Worm (Caenorhabditis elegans): ENCODE measurements around the gene F53C3.7.

F53C3.7 gene

ce11 chrII:3931230-3931629, 36.4 kb downstream of the F53C3.7 start:
- no peak for TF ChIP-seq peb-1 (tag; optimal IDR thresholded peaks at IDR 0.05)
- no peak for TF ChIP-seq sem-4 (tag; optimal IDR thresholded peaks at IDR 0.05)
- no peak for TF ChIP-seq crh-2 (tag; optimal IDR thresholded peaks at IDR 0.05)
- TF ChIP-seq ztf-11 (tag; optimal IDR thresholded peaks at IDR 0.05), result no peak
- no peak for TF ChIP-seq nhr-10 (tag; optimal IDR thresholded peaks at IDR 0.05)
- TF ChIP-seq ztf-4 (tag; optimal IDR thresholded peaks at IDR 0.05), result no peak

DNA sequence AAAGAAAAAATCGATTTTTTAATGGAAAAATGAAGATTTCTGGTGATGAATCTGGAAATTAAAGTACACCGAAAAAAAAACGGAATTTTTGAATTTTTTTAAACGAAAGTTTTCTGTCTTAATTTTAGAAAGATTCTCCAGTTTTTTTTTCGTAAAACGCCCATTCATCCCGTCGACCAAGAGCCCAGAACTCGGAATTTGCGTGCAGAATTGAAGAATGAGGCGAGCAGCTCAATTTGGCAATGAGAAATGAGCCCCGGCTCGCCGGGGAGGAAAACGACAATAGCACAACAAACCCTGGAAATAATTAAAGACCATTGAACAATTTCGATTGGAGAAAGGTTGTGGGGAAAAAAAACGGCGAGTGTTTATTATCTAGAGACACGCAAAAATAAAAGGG, 37.0 kb downstream of the F53C3.7 start:
- TF ChIP-seq alr-1 (tag; optimal IDR thresholded peaks at IDR 0.05), result no peak
- TF ChIP-seq nhr-12 (tag; optimal IDR thresholded peaks at IDR 0.05), result no peak
- TF ChIP-seq nhr-6 (tag; optimal IDR thresholded peaks at IDR 0.05), result no peak
- TF ChIP-seq ceh-16 (tag; optimal IDR thresholded peaks at IDR 0.05), result no peak
- TF ChIP-seq unc-39 (tag; optimal IDR thresholded peaks at IDR 0.05), result no peak
- no peak for TF ChIP-seq nhr-25 (tag; optimal IDR thresholded peaks at IDR 0.05)

DNA sequence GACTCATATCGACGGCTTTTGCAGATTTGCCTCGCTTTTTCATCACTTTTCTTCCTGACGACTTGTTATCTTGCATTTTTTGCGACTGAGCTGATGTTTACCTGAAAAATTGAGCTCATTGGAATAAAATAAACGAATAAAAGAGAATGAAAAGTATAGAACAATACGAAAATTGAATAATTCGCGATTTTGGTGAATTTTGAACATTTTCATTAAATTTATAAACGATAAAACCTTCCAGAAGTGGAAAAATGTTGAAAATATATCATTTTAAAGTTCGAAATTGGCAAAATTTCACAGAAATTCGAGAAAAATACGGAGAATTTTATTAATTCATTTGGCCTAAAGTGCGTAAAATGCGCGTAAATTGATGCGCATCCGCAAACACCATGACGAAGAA, 38.8 kb downstream of the F53C3.7 start, which contains the start of gene Y14H12B.2:
Gene Y14H12B.2 (minus strand): TSS at position 101 of the 400 bp plus-strand sequence.
- no peak for TF ChIP-seq sma-3 (GFP tag; optimal IDR thresholded peaks at IDR 0.05)
- no peak for TF ChIP-seq ZK546.5 (tag; optimal IDR thresholded peaks at IDR 0.05)
- no peak for TF ChIP-seq gmeb-1 (tag; optimal IDR thresholded peaks at IDR 0.05)
- no peak for TF ChIP-seq sem-4 (tag; optimal IDR thresholded peaks at IDR 0.05)
- no peak for TF ChIP-seq ztf-4 (tag; optimal IDR thresholded peaks at IDR 0.05)
- no peak for TF ChIP-seq unc-55 (GFP tag; optimal IDR thresholded peaks at IDR 0.05)
- TF ChIP-seq lin-11 (tag; optimal IDR thresholded peaks at IDR 0.05), result no peak
- TF ChIP-seq sma-9 (GFP tag; optimal IDR thresholded peaks at IDR 0.05), result no peak
- no peak for TF ChIP-seq sma-9 (tag; optimal IDR thresholded peaks at IDR 0.05)
- no peak for TF ChIP-seq nhr-25 (tag; optimal IDR thresholded peaks at IDR 0.05)
- TF ChIP-seq egl-27 (tag; optimal IDR thresholded peaks at IDR 0.05), result no peak
- TF ChIP-seq ama-1 (optimal IDR thresholded peaks at IDR 0.05), result no peak
- no peak for TF ChIP-seq C34F6.9 (tag; optimal IDR thresholded peaks at IDR 0.05)
- no peak for TF ChIP-seq peb-1 (tag; optimal IDR thresholded peaks at IDR 0.05)
- TF ChIP-seq unc-39 (tag; optimal IDR thresholded peaks at IDR 0.05), result no peak
- no peak for TF ChIP-seq nhr-10 (tag; optimal IDR thresholded peaks at IDR 0.05)

- TF ChIP-seq snpc-4 (tag; optimal IDR thresholded peaks at IDR 0.05), result no peak
- no peak for TF ChIP-seq nhr-10 (tag; optimal IDR thresholded peaks at IDR 0.05)
- no peak for TF ChIP-seq zag-1 (tag; optimal IDR thresholded peaks at IDR 0.05)
- no peak for TF ChIP-seq mab-5 (tag; optimal IDR thresholded peaks at IDR 0.05)
- no peak for TF ChIP-seq nhr-6 (tag; optimal IDR thresholded peaks at IDR 0.05)
- no peak for TF ChIP-seq blmp-1 (tag; optimal IDR thresholded peaks at IDR 0.05; ENCODE audit: insufficient read depth)
- no peak for TF ChIP-seq dmd-4 (tag; optimal IDR thresholded peaks at IDR 0.05)
- TF ChIP-seq nhr-237 (tag; optimal IDR thresholded peaks at IDR 0.05), result no peak
- no peak for TF ChIP-seq lin-13 (GFP tag; optimal IDR thresholded peaks at IDR 0.05)
- TF ChIP-seq fos-1 (tag; optimal IDR thresholded peaks at IDR 0.05), result no peak
- TF ChIP-seq ceh-16 (tag; optimal IDR thresholded peaks at IDR 0.05), result no peak
- TF ChIP-seq nhr-77 (tag; optimal IDR thresholded peaks at IDR 0.05), result no peak
- no peak for TF ChIP-seq unc-39 (tag; optimal IDR thresholded peaks at IDR 0.05)
Measured at ce11 chrII:3934085-3934484, 39.2 kb downstream of the F53C3.7 start, which contains the start of gene Y14H12B.1. Y14H12B.1 (plus strand) TSS chrII:3934447.

ce11 chrII:3935098-3935497, 40.2 kb downstream of the F53C3.7 start:
- TF ChIP-seq alr-1 (tag; optimal IDR thresholded peaks at IDR 0.05) (no peak), ceh-82 (tag; optimal IDR thresholded peaks at IDR 0.05) (no peak)

DNA sequence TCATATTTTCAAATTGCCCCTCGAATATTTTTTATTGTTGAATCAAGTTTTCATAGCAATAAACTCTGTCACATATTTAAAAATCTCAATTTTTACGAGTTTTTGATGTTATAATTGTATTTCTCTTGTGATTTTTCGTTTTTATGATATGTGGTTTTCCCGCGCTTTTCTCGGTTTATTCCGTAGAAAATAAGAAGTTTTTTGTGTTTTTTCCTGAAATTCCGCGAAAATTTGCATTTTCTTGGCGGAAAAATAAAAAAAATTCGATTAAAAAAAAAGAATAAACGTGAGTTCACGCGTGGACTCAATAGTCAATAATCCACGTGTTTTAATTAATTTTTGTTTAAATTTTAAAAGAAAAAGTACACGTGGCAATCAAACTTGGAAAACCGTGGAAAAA, 41.1 kb downstream of the F53C3.7 start:
- TF ChIP-seq lin-39 (tag; optimal IDR thresholded peaks at IDR 0.05) (no peak), dmd-4 (tag; optimal IDR thresholded peaks at IDR 0.05) (no peak), F13H6.1 (tag; optimal IDR thresholded peaks at IDR 0.05) (no peak), C34F6.9 (tag; optimal IDR thresholded peaks at IDR 0.05) (no peak), zag-1 (tag; optimal IDR thresholded peaks at IDR 0.05) (no peak), unc-55 (GFP tag; optimal IDR thresholded peaks at IDR 0.05) (no peak), peb-1 (tag; optimal IDR thresholded peaks at IDR 0.05) (no peak), blmp-1 (tag; optimal IDR thresholded peaks at IDR 0.05; ENCODE audit: insufficient read depth) (no peak), sma-3 (GFP tag; optimal IDR thresholded peaks at IDR 0.05) (no peak)

Data from whole organism, L2 larva.